Worm (Caenorhabditis elegans): Measurements from ENCODE around the gene C13G3.1.

The C13G3.1 gene

ce11 chrV:11053827-11054226 is 41.6 kb upstream of the C13G3.1 start, which contains the start of gene T04C12.7:
Gene T04C12.7, plus strand, starts transcription at chrV:11054127.
- no peak for TF ChIP-seq nhr-232 (tag; optimal IDR thresholded peaks at IDR 0.05)
- no peak for TF ChIP-seq unc-3 (GFP tag; conservative IDR thresholded peaks at IDR 0.05)
- TF ChIP-seq unc-3 (tag; optimal IDR thresholded peaks at IDR 0.05), result no peak
- no peak for TF ChIP-seq sox-4 (tag; optimal IDR thresholded peaks at IDR 0.05)
- no peak for TF ChIP-seq unc-55 (GFP tag; optimal IDR thresholded peaks at IDR 0.05)
- no peak for TF ChIP-seq syd-9 (tag; optimal IDR thresholded peaks at IDR 0.05)
- no peak for TF ChIP-seq hlh-6 (tag; optimal IDR thresholded peaks at IDR 0.05)
- no peak for TF ChIP-seq unc-42 (tag; optimal IDR thresholded peaks at IDR 0.05)
- no peak for TF ChIP-seq K02D7.2 (tag; optimal IDR thresholded peaks at IDR 0.05)
- TF ChIP-seq ref-2 (tag; optimal IDR thresholded peaks at IDR 0.05), result no peak
- no peak for TF ChIP-seq C08G9.2 (tag; optimal IDR thresholded peaks at IDR 0.05)
- no peak for TF ChIP-seq lim-6 (tag; optimal IDR thresholded peaks at IDR 0.05)
- TF ChIP-seq madf-2 (tag; optimal IDR thresholded peaks at IDR 0.05), result no peak
- no peak for TF ChIP-seq ceh-34 (tag; optimal IDR thresholded peaks at IDR 0.05)
- no peak for TF ChIP-seq sdc-2 (tag; optimal IDR thresholded peaks at IDR 0.05)
- TF ChIP-seq unc-86 (tag; optimal IDR thresholded peaks at IDR 0.05), result no peak
- TF ChIP-seq ceh-48 (tag; optimal IDR thresholded peaks at IDR 0.05), result no peak
- no peak for TF ChIP-seq hlh-8 (tag; optimal IDR thresholded peaks at IDR 0.05)
- no peak for TF ChIP-seq gmeb-2 (tag; optimal IDR thresholded peaks at IDR 0.05)

ce11 chrV:11051921-11052320 is 39.7 kb upstream of the C13G3.1 start, which contains the start of gene T04C12.33:
Gene T04C12.33, plus strand, starts transcription at chrV:11052221.
- TF ChIP-seq ceh-22 (tag; optimal IDR thresholded peaks at IDR 0.05) (no peak), ceh-45 (GFP tag; IDR thresholded peaks at IDR 0.05) (no peak), ceh-24 (tag; optimal IDR thresholded peaks at IDR 0.05) (no peak), sdc-2 (tag; optimal IDR thresholded peaks at IDR 0.05) (no peak), ceh-34 (tag; optimal IDR thresholded peaks at IDR 0.05) (no peak)

- TF ChIP-seq madf-2 (tag; optimal IDR thresholded peaks at IDR 0.05) (no peak), fkh-10 (GFP tag; optimal IDR thresholded peaks at IDR 0.05) (no peak), odd-2 (tag; optimal IDR thresholded peaks at IDR 0.05) (no peak)
Measured at ce11 chrV:11048678-11049077, 36.4 kb upstream of the C13G3.1 start, which contains the start of gene srh-74. Gene srh-74, minus strand, starts transcription at chrV:11048778.

ce11 chrV:11046730-11047129 is 34.5 kb upstream of the C13G3.1 start, which contains the start of gene dhs-18:
Gene dhs-18, minus strand, starts transcription at chrV:11046833.
- TF ChIP-seq dve-1 (tag; optimal IDR thresholded peaks at IDR 0.05) (no peak), pros-1 (tag; optimal IDR thresholded peaks at IDR 0.05) (no peak), hlh-6 (tag; optimal IDR thresholded peaks at IDR 0.05) (no peak), unc-42 (tag; optimal IDR thresholded peaks at IDR 0.05) (no peak), che-1 (tag; optimal IDR thresholded peaks at IDR 0.05) (no peak), tbx-2 (tag; optimal IDR thresholded peaks at IDR 0.05) (no peak), elt-4 (tag; optimal IDR thresholded peaks at IDR 0.05) (no peak), hlh-8 (tag; optimal IDR thresholded peaks at IDR 0.05) (no peak), hlh-30 (tag; optimal IDR thresholded peaks at IDR 0.05; ENCODE audit: insufficient read depth) (no peak), pax-1 (tag; optimal IDR thresholded peaks at IDR 0.05) (no peak), fkh-10 (GFP tag; optimal IDR thresholded peaks at IDR 0.05) (no peak), dmd-4 (tag; optimal IDR thresholded peaks at IDR 0.05; ENCODE audit: borderline replicate concordance) (no peak), pha-2 (tag; optimal IDR thresholded peaks at IDR 0.05) (no peak)

- TF ChIP-seq lin-11 (tag; optimal IDR thresholded peaks at IDR 0.05) (no peak), pha-2 (tag; optimal IDR thresholded peaks at IDR 0.05) (no peak), rnt-1 (tag; optimal IDR thresholded peaks at IDR 0.05) (no peak), che-1 (tag; optimal IDR thresholded peaks at IDR 0.05) (no peak), ama-1 (optimal IDR thresholded peaks at IDR 0.05) (no peak), pqm-1 (tag; optimal IDR thresholded peaks at IDR 0.05) (no peak), tbx-7 (tag; optimal IDR thresholded peaks at IDR 0.05) (no peak), C38D4.7 (GFP tag; optimal IDR thresholded peaks at IDR 0.05) (no peak), hlh-13 (GFP tag; optimal IDR thresholded peaks at IDR 0.05) (no peak), ceh-22 (tag; optimal IDR thresholded peaks at IDR 0.05) (no peak), unc-55 (GFP tag; optimal IDR thresholded peaks at IDR 0.05) (no peak), fkh-6 (tag; optimal IDR thresholded peaks at IDR 0.05) (no peak), ceh-2 (tag; optimal IDR thresholded peaks at IDR 0.05) (no peak), dmd-4 (tag; optimal IDR thresholded peaks at IDR 0.05; ENCODE audit: borderline replicate concordance) (no peak), pat-9 (tag; optimal IDR thresholded peaks at IDR 0.05) (no peak), ceh-24 (tag; optimal IDR thresholded peaks at IDR 0.05) (no peak), eyg-1 (tag; optimal IDR thresholded peaks at IDR 0.05) (no peak), C08G9.2 (tag; optimal IDR thresholded peaks at IDR 0.05) (no peak)
Measured at ce11 chrV:11043767-11044166, 31.5 kb upstream of the C13G3.1 start, which contains the start of gene C45B11.6. Gene C45B11.6, plus strand, starts transcription at chrV:11044067.
